Worm (Caenorhabditis elegans) whole organism, L4/young adult: ENCODE results near the gene T10B5.3.
A peak's percentile ranks its signal among the peaks of the same experiment; 100 is the strongest.
"Not testable (repeated sequence)": the region's sequence is repeated elsewhere in the genome, so short reads cannot be mapped to it uniquely, and the experiment has no call there.

Experiments used
- W03F9.2 ChIP-seq: fragments of 150-350 bp; optimal IDR thresholded peaks from 2 replicates; lab custom pipeline; 2014; ENCODE audit warnings: missing biosample characterization, missing genetic modification characterization
- dao-5 ChIP-seq: sonication (generic microtip); optimal IDR thresholded peaks from 2 replicates; lab custom pipeline; 2016; ENCODE audit warnings: missing genotype, missing genetic modification characterization, moderate library complexity, missing compliant biosample characterization
- him-1 ChIP-seq: sonication (generic microtip); optimal IDR thresholded peaks from 2 replicates; lab custom pipeline; 2016; ENCODE audit warnings: missing genotype, missing genetic modification reagents, missing genetic modification characterization, missing compliant biosample characterization

T10B5.3 gene

ce11 chrV:1824528-1824927 lies 45.1 kb downstream of the T10B5.3 start:
- no peak for TF ChIP-seq him-1 (tag; lab: Kevin White, UChicago)

- peak; percentile 2 for TF ChIP-seq W03F9.2 (tag; lab: Kevin White, UChicago)
- no peak for TF ChIP-seq him-1 (tag; lab: Kevin White, UChicago)
Observed at ce11 chrV:1821287-1821686, 48.3 kb downstream of the T10B5.3 start, which contains the start of the genes gly-7 and mrpl-39. Gene gly-7 (minus strand): TSS chrV:1821323. Gene mrpl-39 (plus strand): TSS chrV:1821579.

- TF ChIP-seq him-1 (tag; lab: Kevin White, UChicago) = no peak
- no peak for TF ChIP-seq W03F9.2 (tag; lab: Kevin White, UChicago)
- no peak for TF ChIP-seq dao-5 (tag; lab: Kevin White, UChicago)
Observed at ce11 chrV:1820749-1821148, 48.8 kb downstream of the T10B5.3 start.

ce11 chrV:1820016-1820415 lies 49.6 kb downstream of the T10B5.3 start:
- no peak for TF ChIP-seq dao-5 (tag; lab: Kevin White, UChicago)
- TF ChIP-seq W03F9.2 (tag; lab: Kevin White, UChicago) = no peak
- no peak for TF ChIP-seq him-1 (tag; lab: Kevin White, UChicago)

- not testable (repeated sequence) for TF ChIP-seq W03F9.2, dao-5, him-1 (tag; lab: Kevin White, UChicago)
Observed at ce11 chrV:1814784-1815183, 54.8 kb downstream of the T10B5.3 start, which contains the start of gene Y46H3A.5. Gene Y46H3A.5 (minus strand): TSS chrV:1814884.
